Fruit fly (Drosophila melanogaster) whole organism: ENCODE measurements around the gene mRpL13.

Experiments used
- CG8478 ChIP-seq: fragments of >200 bp; optimal IDR thresholded peaks from 2 replicates; lab custom pipeline; 2018; ENCODE audit warnings: inconsistent platforms
- Dll ChIP-seq: fragments of >200 bp; optimal IDR thresholded peaks from 2 replicates; lab custom pipeline; 2017
- EcR ChIP-seq, 2 experiments: fragments of >200 bp; optimal IDR thresholded peaks; 2 replicates each; lab custom pipeline; 2017; ENCODE audit warnings: missing biosample characterization in 2 of 2, missing genetic modification characterization in 2 of 2, missing genetic modification reagents in 2 of 2
- pan ChIP-seq: fragments of >200 bp; optimal IDR thresholded peaks from 2 replicates; lab custom pipeline; 2017
- psq ChIP-seq: fragments of >200 bp; optimal IDR thresholded peaks from 2 replicates; lab custom pipeline; 2017
- usp ChIP-seq: fragments of >200 bp; optimal IDR thresholded peaks from 2 replicates; lab custom pipeline; 2017; ENCODE audit warnings: missing biosample characterization, missing genetic modification characterization, mixed read lengths

Gene mRpL13

dm6 chr2L:18830587-18831528, 28.2 kb downstream of the mRpL13 start, which contains the start of the genes CG17597 and ScpX:
TSS of gene CG17597 (minus strand) at chr2L:18831153.
TSS of gene ScpX (plus strand) at chr2L:18831229.
- TF ChIP-seq usp (no peak), psq (lab: Kevin White, UChicago) (no peak), EcR (GFP tag; optimal IDR thresholded peaks at IDR 0.05; lab: Kevin White, UChicago) (no peak), pan (lab: Kevin White, UChicago) (no peak), Dll (lab: Kevin White, UChicago) (no peak), CG8478 (lab: Kevin White, UChicago) (no peak)

- TF ChIP-seq pan (lab: Kevin White, UChicago) (peak; percentile 30), usp (no peak)
Measured at dm6 chr2L:18826496-18827008, 32.5 kb downstream of the mRpL13 start, which contains the start of gene Ugt36E1. TSS of gene Ugt36E1 (plus strand) at chr2L:18826770.

DNA sequence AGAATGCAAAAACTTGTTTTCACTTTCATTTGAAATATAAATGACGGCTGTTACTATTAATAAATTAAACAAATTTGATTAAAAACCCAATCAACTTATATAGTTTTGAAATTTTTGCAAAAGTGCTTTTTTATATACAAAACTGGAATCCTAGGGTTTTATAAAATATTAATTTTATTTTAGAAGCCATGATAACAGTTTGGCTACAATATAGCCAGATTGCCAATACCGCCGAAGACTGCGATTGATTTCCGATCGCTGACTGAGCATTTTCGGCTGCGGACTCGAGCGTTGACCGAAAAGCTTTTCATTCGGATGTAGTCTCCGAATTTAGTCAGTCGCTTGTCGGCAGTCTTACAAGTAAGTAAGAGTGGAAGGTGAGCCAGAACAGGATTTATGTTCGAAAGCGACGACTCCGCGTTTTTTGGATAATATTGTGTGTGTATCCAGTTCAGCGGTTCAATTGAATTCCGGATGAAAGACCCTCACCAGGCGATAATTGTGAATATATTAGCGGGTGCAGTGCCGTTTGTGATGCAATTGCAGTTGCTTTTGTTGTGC, 35.7 kb downstream of the mRpL13 start, which contains the start of gene Ugt36D1:
Gene Ugt36D1 (plus strand): TSS at position 306 of the 561 bp plus-strand sequence.
- TF ChIP-seq EcR (GFP tag; optimal IDR thresholded peaks at IDR 0.05; lab: Kevin White, UChicago) (peak in 1 of 2 experiments; percentile 21), usp (no peak), psq (lab: Kevin White, UChicago) (no peak), Dll (lab: Kevin White, UChicago) (no peak), pan (lab: Kevin White, UChicago) (no peak)

DNA sequence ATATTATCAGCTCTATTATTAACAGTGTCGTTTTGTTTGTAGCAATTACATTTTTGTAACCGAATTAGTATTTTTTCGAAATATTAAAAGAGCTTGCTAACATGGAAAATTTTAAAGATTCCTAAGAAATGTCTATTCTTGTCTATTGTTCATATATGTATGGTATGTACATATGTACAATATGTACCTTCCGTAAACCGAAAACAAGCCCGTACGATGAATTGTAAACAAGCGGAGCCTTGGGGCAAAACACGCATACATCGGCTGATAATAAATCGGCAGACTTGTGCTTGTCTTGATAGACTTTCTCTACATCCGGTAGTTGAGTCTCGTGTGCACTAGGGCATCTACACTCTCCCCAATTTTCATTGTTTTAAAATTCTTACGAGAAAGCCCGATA, 36.2 kb downstream of the mRpL13 start:
- TF ChIP-seq psq (lab: Kevin White, UChicago): no peak
- no peak for TF ChIP-seq usp
- no peak for TF ChIP-seq CG8478 (lab: Kevin White, UChicago)
- no peak for TF ChIP-seq Dll (lab: Kevin White, UChicago)
- no peak for TF ChIP-seq pan (lab: Kevin White, UChicago)
- TF ChIP-seq EcR (GFP tag; optimal IDR thresholded peaks at IDR 0.05; lab: Kevin White, UChicago): no peak

- TF ChIP-seq EcR (GFP tag; optimal IDR thresholded peaks at IDR 0.05; lab: Kevin White, UChicago) (no peak), psq (lab: Kevin White, UChicago) (no peak), pan (lab: Kevin White, UChicago) (no peak), Dll (lab: Kevin White, UChicago) (no peak), CG8478 (lab: Kevin White, UChicago) (no peak), usp (no peak)
Measured at dm6 chr2L:18819044-18819443, 40.0 kb downstream of the mRpL13 start, which contains the start of gene Ugt36F1. TSS of gene Ugt36F1 (plus strand) at chr2L:18819344.

dm6 chr2L:18818397-18818796, 40.7 kb downstream of the mRpL13 start:
- TF ChIP-seq CG8478 (lab: Kevin White, UChicago): no peak
- no peak for TF ChIP-seq Dll (lab: Kevin White, UChicago)
- TF ChIP-seq usp: no peak
- no peak for TF ChIP-seq EcR (GFP tag; optimal IDR thresholded peaks at IDR 0.05; lab: Kevin White, UChicago)
- TF ChIP-seq psq (lab: Kevin White, UChicago): no peak
- TF ChIP-seq pan (lab: Kevin White, UChicago): no peak

DNA sequence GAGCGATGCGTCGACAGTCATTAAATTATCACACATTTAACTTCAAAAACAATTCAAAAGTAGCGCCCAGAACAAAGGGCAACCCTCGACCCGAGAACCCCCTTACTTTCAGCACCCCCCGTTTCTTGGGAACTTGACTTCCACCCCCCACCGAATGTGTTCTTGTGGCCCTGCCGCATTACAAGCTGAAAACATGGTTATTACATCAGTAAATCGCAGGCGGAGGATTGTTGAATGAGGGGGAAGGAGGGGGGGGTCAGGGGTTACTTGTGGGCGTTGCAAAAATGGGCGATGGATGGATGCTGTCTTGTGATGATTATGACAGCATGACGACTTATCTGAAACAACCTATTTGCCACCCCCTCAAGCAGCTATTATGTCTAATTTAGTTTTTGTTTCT, 43.9 kb downstream of the mRpL13 start:
- no peak for TF ChIP-seq usp
- no peak for TF ChIP-seq EcR (GFP tag; optimal IDR thresholded peaks at IDR 0.05; lab: Kevin White, UChicago)
- TF ChIP-seq Dll (lab: Kevin White, UChicago): no peak
- no peak for TF ChIP-seq pan (lab: Kevin White, UChicago)
- TF ChIP-seq psq (lab: Kevin White, UChicago): no peak
- TF ChIP-seq CG8478 (lab: Kevin White, UChicago): no peak

DNA sequence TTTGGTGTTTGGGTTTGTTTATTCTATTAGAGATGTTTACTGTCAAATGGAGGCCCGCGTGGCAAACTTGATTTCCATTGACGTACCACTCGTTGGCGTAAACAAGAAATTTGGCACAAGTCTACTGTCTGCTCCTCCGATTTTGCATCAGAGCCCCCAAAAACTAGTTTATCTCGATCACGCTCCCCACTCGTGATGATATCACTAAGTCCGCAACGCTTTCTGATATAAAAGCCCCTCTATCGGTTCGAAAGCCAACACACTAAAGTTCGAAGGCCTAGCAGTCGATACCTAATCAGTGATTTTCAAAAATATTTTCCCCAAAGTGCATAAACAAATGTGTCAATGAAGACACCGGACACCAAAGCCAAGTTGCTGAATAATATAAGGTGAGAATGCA, 46.3 kb downstream of the mRpL13 start:
- no peak for TF ChIP-seq EcR (GFP tag; optimal IDR thresholded peaks at IDR 0.05; lab: Kevin White, UChicago)
- no peak for TF ChIP-seq psq (lab: Kevin White, UChicago)

dm6 chr2L:18812348-18812747, 46.7 kb downstream of the mRpL13 start, which contains the start of the genes CG17325 and CG42305:
TSS of gene CG17325 (plus strand) at chr2L:18812648.
TSS of gene CG42305 (plus strand) at chr2L:18812648.
- TF ChIP-seq usp (no peak), Dll (lab: Kevin White, UChicago) (no peak), psq (lab: Kevin White, UChicago) (no peak), EcR (GFP tag; optimal IDR thresholded peaks at IDR 0.05; lab: Kevin White, UChicago) (no peak), pan (lab: Kevin White, UChicago) (no peak), CG8478 (lab: Kevin White, UChicago) (no peak)

dm6 chr2L:18810960-18811642, 47.9 kb downstream of the mRpL13 start, which contains the start of the genes CG10570 and CG42502:
TSS of gene CG10570 (minus strand) at chr2L:18811252.
TSS of gene CG42502 (minus strand) at chr2L:18811252.
- TF ChIP-seq pan (lab: Kevin White, UChicago) (peak; percentile 73), CG8478 (lab: Kevin White, UChicago) (no peak), EcR (GFP tag; optimal IDR thresholded peaks at IDR 0.05; lab: Kevin White, UChicago) (no peak), usp (no peak), Dll (lab: Kevin White, UChicago) (no peak), psq (lab: Kevin White, UChicago) (no peak)

DNA sequence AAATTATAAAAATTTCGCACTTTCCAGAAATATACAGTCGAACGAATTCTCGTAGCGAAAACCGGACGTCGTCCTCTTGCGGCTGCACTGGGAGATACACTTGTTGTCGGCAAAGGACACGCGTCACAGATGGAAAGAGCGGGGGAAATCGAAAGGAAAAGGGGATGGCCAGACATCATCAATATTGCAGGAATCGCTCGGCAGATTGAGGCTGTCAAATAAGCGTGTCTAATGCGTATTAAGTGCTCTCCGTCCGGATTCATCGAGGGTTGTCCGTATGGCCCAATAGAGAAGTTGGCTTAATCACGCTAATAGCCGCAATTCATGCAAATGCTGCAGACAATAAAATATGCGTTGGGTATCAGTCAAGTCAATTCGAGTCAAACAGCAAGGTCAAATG, 49.6 kb downstream of the mRpL13 start:
- TF ChIP-seq Dll (lab: Kevin White, UChicago) (no peak), EcR (GFP tag; optimal IDR thresholded peaks at IDR 0.05; lab: Kevin White, UChicago) (no peak), psq (lab: Kevin White, UChicago) (no peak), usp (no peak), pan (lab: Kevin White, UChicago) (no peak), CG8478 (lab: Kevin White, UChicago) (no peak)
